Fruit fly (Drosophila melanogaster) whole organism, adult: Measurements from ENCODE around the gene Pfdn1.

Experiments used
- CG11617 ChIP-seq: fragments of 200-800 bp; sonication (Bioruptor generic); optimal IDR thresholded peaks from 2 replicates; lab custom pipeline; 2017; ENCODE audit warnings: mild to moderate bottlenecking, missing biosample characterization, missing genetic modification reagents, missing genetic modification characterization
- CG7045 ChIP-seq: fragments of 200-800 bp; sonication (Bioruptor generic); optimal IDR thresholded peaks from 2 replicates; lab custom pipeline; 2017; ENCODE audit warnings: missing biosample characterization, mild to moderate bottlenecking, missing genetic modification characterization
- CG7101 ChIP-seq: fragments of 200-800 bp; sonication (Bioruptor generic); optimal IDR thresholded peaks from 2 replicates; lab custom pipeline; 2018; ENCODE audit warnings: missing biosample characterization, mild to moderate bottlenecking, missing genetic modification characterization, moderate library complexity
- Crg-1 ChIP-seq: fragments of 200-800 bp; sonication (Bioruptor generic); optimal IDR thresholded peaks from 2 replicates; lab custom pipeline; 2016; ENCODE audit warnings: missing biosample characterization, missing genetic modification characterization
- bab1 ChIP-seq: fragments of 200-800 bp; sonication (Bioruptor generic); optimal IDR thresholded peaks from 3 replicates; lab custom pipeline; 2019; ENCODE audit warnings: missing biosample characterization, mild to moderate bottlenecking, missing genetic modification characterization, moderate library complexity
- cnc ChIP-seq, 2 experiments: fragments of >200 bp; optimal IDR thresholded peaks; 2 replicates each; lab custom pipeline; 2017
- kay ChIP-seq: fragments of 200-800 bp; sonication (Bioruptor generic); peaks from one replicate; lab custom pipeline; 2016; ENCODE audit warnings: missing biosample characterization, missing genetic modification characterization, borderline replicate concordance
- ovo ChIP-seq: fragments of 200-800 bp; sonication (Bioruptor generic); optimal IDR thresholded peaks from 2 replicates; lab custom pipeline; 2016; ENCODE audit warnings: missing biosample characterization, missing genetic modification characterization

dm6 chr2L:6035155-6035554 is 33.7 kb upstream of the Pfdn1 start:
- TF ChIP-seq kay (GFP tag; lab: Kevin White, UChicago) (no peak), cnc (optimal IDR thresholded peaks at IDR 0.05; lab: Kevin White, UChicago) (no peak), CG7045 (GFP tag; lab: Kevin White, UChicago) (no peak), Crg-1 (no peak), bab1 (GFP tag; lab: Kevin White, UChicago) (no peak), ovo (GFP tag; lab: Kevin White, UChicago) (no peak), CG7101 (tag; lab: Kevin White, UChicago) (no peak), CG11617 (GFP tag; lab: Kevin White, UChicago) (no peak)
